Worm (Caenorhabditis elegans) whole organism, mixed stage, embryonic: ENCODE results near the gene T16A1.5.

ENCODE experiments used
- blmp-1 ChIP-seq: fragments of 150-350 bp; optimal IDR thresholded peaks from 2 replicates; lab custom pipeline; 2014; ENCODE audit warnings: missing biosample characterization, missing genetic modification characterization
- ceh-39 ChIP-seq: fragments of 150-350 bp; optimal IDR thresholded peaks from 2 replicates; lab custom pipeline; 2014; ENCODE audit warnings: missing biosample characterization, missing genetic modification characterization
- ces-1 ChIP-seq: fragments of 150-350 bp; optimal IDR thresholded peaks from 2 replicates; lab custom pipeline; 2014; ENCODE audit warnings: missing biosample characterization, missing genetic modification reagents, missing genetic modification characterization
- lsy-2 ChIP-seq: fragments of 150-350 bp; optimal IDR thresholded peaks from 2 replicates; lab custom pipeline; 2014; ENCODE audit warnings: missing biosample characterization, missing genetic modification characterization
- mep-1 ChIP-seq: fragments of 150-350 bp; optimal IDR thresholded peaks from 2 replicates; lab custom pipeline; 2017; ENCODE audit warnings: missing biosample characterization, missing genetic modification reagents, missing genetic modification characterization, inconsistent platforms
- nhr-12 ChIP-seq: fragments of 150-350 bp; optimal IDR thresholded peaks from 2 replicates; lab custom pipeline; 2014; ENCODE audit warnings: missing biosample characterization, missing genetic modification characterization
- nhr-237 ChIP-seq: fragments of 150-350 bp; optimal IDR thresholded peaks from 2 replicates; lab custom pipeline; 2014; ENCODE audit warnings: missing biosample characterization, missing genetic modification characterization
- nhr-76 ChIP-seq: sonication (generic microtip); optimal IDR thresholded peaks from 2 replicates; lab custom pipeline; 2017; ENCODE audit warnings: missing biosample characterization, missing genetic modification characterization
- pha-4 ChIP-seq: fragments of 150-350 bp; optimal IDR thresholded peaks from 2 replicates; lab custom pipeline; 2018; ENCODE audit warnings: missing biosample characterization, missing genetic modification reagents, missing genetic modification characterization
- unc-62 ChIP-seq: fragments of 150-350 bp; optimal IDR thresholded peaks from 2 replicates; lab custom pipeline; 2014; ENCODE audit warnings: missing biosample characterization, missing genetic modification reagents, missing genetic modification characterization

DNA sequence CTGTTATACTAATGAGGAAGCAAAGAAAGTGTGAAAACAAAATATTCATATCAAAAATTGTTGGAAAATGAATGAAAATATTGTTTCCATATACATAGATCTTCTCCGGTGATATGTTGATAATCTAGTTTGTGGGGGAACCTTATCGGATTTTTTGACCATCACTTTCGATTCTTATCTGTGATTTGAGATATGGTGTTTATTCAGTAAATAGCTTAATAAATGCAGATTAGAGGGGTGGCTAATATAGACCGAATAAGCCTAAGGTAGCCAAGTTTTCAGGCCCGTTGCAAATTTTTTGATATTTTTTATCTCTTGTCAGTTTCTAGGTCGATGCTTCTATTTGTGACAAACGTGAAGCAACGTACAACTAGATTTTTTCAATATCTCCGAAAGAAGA is 12.2 kb downstream of the T16A1.5 start, which contains the start of gene F07E5.7:
- TF ChIP-seq lsy-2 (tag; lab: Kevin White, UChicago) (no peak), nhr-12 (tag; lab: Kevin White, UChicago) (no peak), nhr-76 (tag; lab: Kevin White, UChicago) (no peak), ces-1 (GFP tag; lab: Kevin White, UChicago) (no peak), ceh-39 (tag; lab: Kevin White, UChicago) (no peak), nhr-237 (no peak), unc-62 (GFP tag; lab: Kevin White, UChicago) (no peak), mep-1 (no peak), pha-4 (tag; lab: Kevin White, UChicago) (no peak), blmp-1 (tag; lab: Kevin White, UChicago) (no peak)
